Worm (Caenorhabditis elegans) whole organism, L4/young adult: ENCODE measurements around the gene F27C8.3.

ENCODE experiments used
- dao-5 ChIP-seq: sonication (generic microtip); optimal IDR thresholded peaks from 2 replicates; lab custom pipeline; 2016; ENCODE audit warnings: missing genotype, missing genetic modification characterization, moderate library complexity, missing compliant biosample characterization
- him-1 ChIP-seq: sonication (generic microtip); optimal IDR thresholded peaks from 2 replicates; lab custom pipeline; 2016; ENCODE audit warnings: missing genotype, missing genetic modification reagents, missing genetic modification characterization, missing compliant biosample characterization

ce11 chrIV:9643188-9643587 lies 47.5 kb upstream of the F27C8.3 start, which contains the start of gene degl-2:
- TF ChIP-seq dao-5 (tag; lab: Kevin White, UChicago) (no peak), him-1 (tag; lab: Kevin White, UChicago) (no peak)
